Fruit fly (Drosophila melanogaster): ENCODE measurements around the gene stx.
A peak's percentile ranks its signal among the peaks of the same experiment; 100 is the strongest.

Gene stx

dm6 chrX:10744773-10745589, at the start of gene stx (continued):
- TF ChIP-seq CG13624 (GFP tag; optimal IDR thresholded peaks at IDR 0.05) (peak; percentile 37), eve (GFP tag; optimal IDR thresholded peaks at IDR 0.05) (no peak), Sin3A (optimal IDR thresholded peaks at IDR 0.05) (peak; percentile 100), CG7556 (GFP tag; optimal IDR thresholded peaks at IDR 0.05) (no peak), knrl (GFP tag; IDR thresholded peaks at IDR 0.05; ENCODE audit: partially characterized antibody) (peak; percentile 100), CG12942 (GFP tag; optimal IDR thresholded peaks at IDR 0.05) (no peak), CG10979 (tag; optimal IDR thresholded peaks at IDR 0.05) (no peak), Sry-β (GFP tag; optimal IDR thresholded peaks at IDR 0.05) (no peak), CG12071 (GFP tag; optimal IDR thresholded peaks at IDR 0.05) (peak; percentile 47), Atf6 (GFP tag; IDR thresholded peaks at IDR 0.05) (peak; percentile 56), slbo (GFP tag; IDR thresholded peaks at IDR 0.05) (peak; percentile 58), CG3065 (GFP tag; optimal IDR thresholded peaks at IDR 0.05) (no peak), CG4854 (GFP tag; optimal IDR thresholded peaks at IDR 0.05) (no peak), hb (GFP tag; IDR thresholded peaks at IDR 0.05; ENCODE audit: partially characterized antibody) (peak; percentile 98), sens (GFP tag) (peak; percentile 64), CG16813 (GFP tag; IDR thresholded peaks at IDR 0.05; ENCODE audit: partially characterized antibody) (peak; percentile 99), klu (GFP tag; IDR thresholded peaks at IDR 0.05) (no peak), Atf-2 (GFP tag; optimal IDR thresholded peaks at IDR 0.05) (no peak), CG9876 (GFP tag; optimal IDR thresholded peaks at IDR 0.05) (no peak), CG16779 (GFP tag; IDR thresholded peaks at IDR 0.05) (peak; percentile 81), ab (GFP tag; optimal IDR thresholded peaks at IDR 0.05) (no peak), Hr78 (GFP tag; optimal IDR thresholded peaks at IDR 0.05) (peak in 1 of 2 experiments; percentile 50), inv (GFP tag; IDR thresholded peaks at IDR 0.05; ENCODE audit: partially characterized antibody) (peak; percentile 99), CG18262 (tag; optimal IDR thresholded peaks at IDR 0.05) (no peak), CG3995 (GFP tag; optimal IDR thresholded peaks at IDR 0.05) (peak; percentile 98), psq (GFP tag; optimal IDR thresholded peaks at IDR 0.05) (no peak), Bteb2 (GFP tag; optimal IDR thresholded peaks at IDR 0.05) (no peak), unpg (GFP tag; optimal IDR thresholded peaks at IDR 0.05) (no peak), stwl (tag; optimal IDR thresholded peaks at IDR 0.05) (peak; percentile 81), CG30403 (GFP tag; optimal IDR thresholded peaks at IDR 0.05) (peak; percentile 19), unc-4 (GFP tag; IDR thresholded peaks at IDR 0.05; ENCODE audit: partially characterized antibody) (peak; percentile 97), CG12236 (GFP tag; optimal IDR thresholded peaks at IDR 0.05) (no peak), CG8478 (optimal IDR thresholded peaks at IDR 0.05) (no peak), Mrtf (GFP tag; IDR thresholded peaks at IDR 0.05) (peak; percentile 54; the same call in 1 of the 3 replicates), zen2 (GFP tag; IDR thresholded peaks at IDR 0.05; ENCODE audit: partially characterized antibody) (peak; percentile 83), sna (GFP tag; IDR thresholded peaks at IDR 0.05; ENCODE audit: partially characterized antibody) (peak; percentile 98), Mes4 (GFP tag; optimal IDR thresholded peaks at IDR 0.05) (no peak), CG4404 (GFP tag; IDR thresholded peaks at IDR 0.05) (no peak), Lim3 (GFP tag; IDR thresholded peaks at IDR 0.05) (no peak), Asciz (GFP tag; optimal IDR thresholded peaks at IDR 0.05) (peak; percentile 34), en (GFP tag; optimal IDR thresholded peaks at IDR 0.05) (no peak), exex (tag; optimal IDR thresholded peaks at IDR 0.05) (peak; percentile 9), H15 (GFP tag; IDR thresholded peaks at IDR 0.05) (0 out of 3 replicates have a peak, but pooled peaks have one; percentile 27), ATbp (GFP tag; optimal IDR thresholded peaks at IDR 0.05) (peak; percentile 34), chif (GFP tag; optimal IDR thresholded peaks at IDR 0.05) (no peak), CG34376 (GFP tag; optimal IDR thresholded peaks at IDR 0.05) (peak; percentile 51), CG1024 (GFP tag; IDR thresholded peaks at IDR 0.05) (no peak; the same call in 1 of the 2 replicates), CG32767 (GFP tag; IDR thresholded peaks at IDR 0.05) (0 out of 2 replicates have a peak, but pooled peaks have one; percentile 35), Vsx1 (GFP tag; optimal IDR thresholded peaks at IDR 0.05) (no peak)

Measured in whole organism, embryonic.